Worm (Caenorhabditis elegans): Measurements from ENCODE around the gene mfsd-8.

The mfsd-8 gene

ce11 chrIII:3248307-3249037 is 33.6 kb upstream of the mfsd-8 start, which contains the start of gene nduf-9 (continued):
- TF ChIP-seq dpl-1 (GFP tag; optimal IDR thresholded peaks at IDR 0.05) (peak; percentile 49), lin-38 (GFP tag; IDR thresholded peaks at IDR 0.05) (peak; percentile 9), unc-62 (GFP tag; optimal IDR thresholded peaks at IDR 0.05 in 1 of 2) (peak in 1 of 2 experiments; percentile 63), unc-62 (tag; optimal IDR thresholded peaks at IDR 0.05) (no peak), nhr-41 (GFP tag; IDR thresholded peaks at IDR 0.05) (no peak), ama-1 (optimal IDR thresholded peaks at IDR 0.05) (no peak), dmd-9 (GFP tag; IDR thresholded peaks at IDR 0.05) (no peak), F26F4.8 (GFP tag; conservative IDR thresholded peaks at IDR 0.05) (no peak), mxl-2 (GFP tag; conservative IDR thresholded peaks at IDR 0.05) (no peak), spr-1 (tag; optimal IDR thresholded peaks at IDR 0.05) (no peak), F49E8.2 (tag; optimal IDR thresholded peaks at IDR 0.05; ENCODE audit: borderline replicate concordance) (no peak), attf-4 (tag; optimal IDR thresholded peaks at IDR 0.05) (no peak), zfp-3 (GFP tag; conservative IDR thresholded peaks at IDR 0.05) (no peak), F37D6.2 (tag; optimal IDR thresholded peaks at IDR 0.05) (no peak), ZK546.5 (tag; optimal IDR thresholded peaks at IDR 0.05) (no peak), mep-1 (tag; optimal IDR thresholded peaks at IDR 0.05) (no peak), set-16 (GFP tag; IDR thresholded peaks at IDR 0.05) (peak; percentile 52; the same call in 1 of the 2 replicates), hif-1 (tag; optimal IDR thresholded peaks at IDR 0.05) (no peak), ZK337.2 (GFP tag; IDR thresholded peaks at IDR 0.05) (no peak), nhr-28 (tag; optimal IDR thresholded peaks at IDR 0.05) (no peak), mdl-1 (tag; optimal IDR thresholded peaks at IDR 0.05) (no peak), spr-3 (GFP tag; optimal IDR thresholded peaks at IDR 0.05) (no peak), Y105C5A.15 (GFP tag; IDR thresholded peaks at IDR 0.05) (no peak), mxl-3 (GFP tag; optimal IDR thresholded peaks at IDR 0.05) (no peak), Y75B8A.6 (GFP tag; IDR thresholded peaks at IDR 0.05) (no peak), lir-3 (tag; optimal IDR thresholded peaks at IDR 0.05) (no peak), nhr-111 (GFP tag; optimal IDR thresholded peaks at IDR 0.05) (no peak), fkh-10 (GFP tag; optimal IDR thresholded peaks at IDR 0.05) (no peak), fos-1 (tag; optimal IDR thresholded peaks at IDR 0.05) (no peak), aha-1 (tag) (peak; percentile 53), gei-8 (GFP tag; optimal IDR thresholded peaks at IDR 0.05) (no peak), snpc-1.2 (GFP tag; IDR thresholded peaks at IDR 0.05) (no peak), mdt-29 (GFP tag; IDR thresholded peaks at IDR 0.05) (no peak), jun-1 (tag; optimal IDR thresholded peaks at IDR 0.05) (no peak), ces-1 (GFP tag; optimal IDR thresholded peaks at IDR 0.05) (no peak), sdz-12 (GFP tag; optimal IDR thresholded peaks at IDR 0.05) (no peak), php-3 (GFP tag; IDR thresholded peaks at IDR 0.05) (no peak), arid-1 (GFP tag; conservative IDR thresholded peaks at IDR 0.05) (no peak), lin-29 (GFP tag; IDR thresholded peaks at IDR 0.05) (no peak), unc-130 (GFP tag; optimal IDR thresholded peaks at IDR 0.05) (no peak), vab-7 (GFP tag; IDR thresholded peaks at IDR 0.05) (no peak), daf-16 (GFP tag; optimal IDR thresholded peaks at IDR 0.05) (no peak), daf-16 (tag; optimal IDR thresholded peaks at IDR 0.05) (no peak), daf-12 (tag; optimal IDR thresholded peaks at IDR 0.05) (no peak), nhr-237 (tag; optimal IDR thresholded peaks at IDR 0.05) (no peak), skn-1 (tag; optimal IDR thresholded peaks at IDR 0.05) (no peak), ctbp-1 (GFP tag; IDR thresholded peaks at IDR 0.05) (no peak), nhr-48 (tag; optimal IDR thresholded peaks at IDR 0.05) (no peak), madf-9 (GFP tag; conservative IDR thresholded peaks at IDR 0.05) (no peak), lsy-2 (tag; optimal IDR thresholded peaks at IDR 0.05) (peak; percentile 30 to 95), daf-8 (GFP tag; IDR thresholded peaks at IDR 0.05) (no peak)

Data from whole organism, L4 larva.